Fruit fly (Drosophila melanogaster) whole organism, wandering third instar larva: Measurements from ENCODE around the gene CG5245.

Source experiments
- Abd-B ChIP-seq: fragments of >200 bp; optimal IDR thresholded peaks from 2 replicates; lab custom pipeline; 2017; ENCODE audit warnings: missing biosample characterization, missing genetic modification characterization
- CG32264 ChIP-seq: fragments of 200-800 bp; sonication (Bioruptor generic); optimal IDR thresholded peaks from 2 replicates; lab custom pipeline; 2016; ENCODE audit warnings: missing biosample characterization, missing genetic modification characterization
- CG9705 ChIP-seq: fragments of 200-800 bp; sonication (Bioruptor generic); optimal IDR thresholded peaks from 2 replicates; lab custom pipeline; 2018; ENCODE audit warnings: missing biosample characterization, mild to moderate bottlenecking, missing genetic modification characterization
- CrebA ChIP-seq: fragments of 200-800 bp; sonication (Bioruptor generic); optimal IDR thresholded peaks from 2 replicates; lab custom pipeline; 2016; ENCODE audit warnings: missing biosample characterization, mild to moderate bottlenecking, missing genetic modification characterization, borderline replicate concordance
- Dfd ChIP-seq: fragments of >200 bp; optimal IDR thresholded peaks from 2 replicates; lab custom pipeline; 2017; ENCODE audit warnings: missing biosample characterization, missing genetic modification characterization
- Dif ChIP-seq: fragments of 200-275, 200-300 bp; sonication (Bioruptor generic); optimal IDR thresholded peaks from 2 replicates; lab custom pipeline; 2018; ENCODE audit warnings: missing biosample characterization, missing genetic modification characterization; ENCODE audit not compliant: partially characterized antibody
- GATAd ChIP-seq: sonication (Bioruptor generic); optimal IDR thresholded peaks from 2 replicates; lab custom pipeline; 2016; ENCODE audit warnings: missing biosample characterization, missing genetic modification characterization
- HLH106 ChIP-seq: fragments of 200-800 bp; optimal IDR thresholded peaks from 3 replicates; lab custom pipeline; 2019; ENCODE audit warnings: missing biosample characterization, mild to moderate bottlenecking, missing genetic modification characterization, moderate library complexity
- Hnf4 ChIP-seq: fragments of 200-800 bp; sonication (Bioruptor generic); optimal IDR thresholded peaks from 2 replicates; lab custom pipeline; 2016; ENCODE audit warnings: missing biosample characterization, mild to moderate bottlenecking, missing genetic modification characterization
- Hr78 ChIP-seq: fragments of >200 bp; optimal IDR thresholded peaks from 2 replicates; lab custom pipeline; 2017; ENCODE audit warnings: missing biosample characterization, missing genetic modification characterization
- Hr83 ChIP-seq: fragments of 200-300 bp; sonication (Bioruptor generic); optimal IDR thresholded peaks from 2 replicates; lab custom pipeline; 2016; ENCODE audit warnings: missing biosample characterization, mild to moderate bottlenecking, missing genetic modification characterization, moderate library complexity; ENCODE audit not compliant: poor library complexity, severe bottlenecking
- Jra ChIP-seq: sonication (Bioruptor generic); optimal IDR thresholded peaks from 2 replicates; lab custom pipeline; 2016; ENCODE audit warnings: missing biosample characterization, missing genetic modification characterization
- Mio ChIP-seq: sonication (Bioruptor generic); optimal IDR thresholded peaks from 2 replicates; lab custom pipeline; 2016; ENCODE audit warnings: missing biosample characterization, missing genetic modification characterization
- Myc ChIP-seq: fragments of >200 bp; optimal IDR thresholded peaks from 2 replicates; lab custom pipeline; 2017
- N ChIP-seq: fragments of >200 bp; optimal IDR thresholded peaks from 2 replicates; lab custom pipeline; 2018; ENCODE audit warnings: missing biosample characterization, missing external identifiers, missing genetic modification characterization
- OdsH ChIP-seq: fragments of 200-800 bp; sonication (Bioruptor generic); optimal IDR thresholded peaks from 2 replicates; lab custom pipeline; 2016; ENCODE audit warnings: missing biosample characterization, mild to moderate bottlenecking, missing genetic modification characterization
- Rel ChIP-seq, 2 experiments: fragments of 200-800 bp; sonication (Bioruptor generic) in 1 of 2; optimal IDR thresholded peaks; 2 replicates in 1 of 2; 3 replicates in 1 of 2; lab custom pipeline; 2016 to 2019; ENCODE audit warnings: mild to moderate bottlenecking in 2 of 2, missing biosample characterization in 2 of 2, missing genetic modification characterization in 2 of 2, moderate library complexity in 1 of 2
- Sp1 ChIP-seq: fragments of 200-800 bp; sonication (Bioruptor generic); optimal IDR thresholded peaks from 3 replicates; lab custom pipeline; 2019; ENCODE audit warnings: missing biosample characterization, mild to moderate bottlenecking, missing genetic modification characterization, moderate library complexity
- Vsx2 ChIP-seq: fragments of 200-300, 225-300 bp; sonication (Bioruptor generic); optimal IDR thresholded peaks from 2 replicates; lab custom pipeline; 2018; ENCODE audit warnings: missing biosample characterization, missing genetic modification characterization; ENCODE audit not compliant: partially characterized antibody
- br ChIP-seq: fragments of 200-800 bp; sonication (Bioruptor generic); optimal IDR thresholded peaks from 2 replicates; lab custom pipeline; 2016; ENCODE audit warnings: missing biosample characterization, missing genetic modification characterization
- brk ChIP-seq: fragments of 200-800 bp; sonication (Bioruptor generic); optimal IDR thresholded peaks from 2 replicates; lab custom pipeline; 2016; ENCODE audit warnings: missing biosample characterization, mild to moderate bottlenecking, missing genetic modification characterization
- dmrt93B ChIP-seq: fragments of 200-800 bp; sonication (Bioruptor generic); optimal IDR thresholded peaks from 2 replicates; lab custom pipeline; 2018; ENCODE audit warnings: missing biosample characterization, mild to moderate bottlenecking, missing genetic modification characterization
- dsf ChIP-seq: sonication (Bioruptor generic); optimal IDR thresholded peaks from 2 replicates; lab custom pipeline; 2016; ENCODE audit warnings: missing biosample characterization, missing genetic modification characterization, borderline replicate concordance
- ey ChIP-seq: fragments of 200-800 bp; sonication (Bioruptor generic); optimal IDR thresholded peaks from 2 replicates; lab custom pipeline; 2016; ENCODE audit warnings: missing biosample characterization, missing genetic modification characterization
- foxo ChIP-seq, 2 experiments: fragments of 200-800 bp; sonication (Bioruptor generic); optimal IDR thresholded peaks; 2 replicates in 1 of 2; 3 replicates in 1 of 2; lab custom pipeline; 2016 to 2017; ENCODE audit warnings: missing biosample characterization in 2 of 2, missing genetic modification characterization in 2 of 2
- fru ChIP-seq: fragments of 200-800 bp; sonication (Bioruptor generic); optimal IDR thresholded peaks from 3 replicates; lab custom pipeline; 2016; ENCODE audit warnings: missing biosample characterization, mild to moderate bottlenecking, missing genetic modification characterization
- h ChIP-seq: fragments of 200-800 bp; sonication (Bioruptor generic); optimal IDR thresholded peaks from 3 replicates; lab custom pipeline; 2016; ENCODE audit warnings: missing biosample characterization, mild to moderate bottlenecking, missing genetic modification characterization
- jim ChIP-seq: fragments of 175-275, 200-325 bp; sonication (Bioruptor generic); optimal IDR thresholded peaks from 2 replicates; lab custom pipeline; 2016; ENCODE audit warnings: missing biosample characterization, mild to moderate bottlenecking, missing genetic modification characterization
- lola ChIP-seq: fragments of >200 bp; optimal IDR thresholded peaks from 2 replicates; lab custom pipeline; 2017; ENCODE audit warnings: missing biosample characterization, missing genetic modification characterization
- pan ChIP-seq: fragments of >200 bp; optimal IDR thresholded peaks from 2 replicates; lab custom pipeline; 2017
- psq ChIP-seq: fragments of 200-800 bp; sonication (Bioruptor generic); optimal IDR thresholded peaks from 3 replicates; lab custom pipeline; 2017; ENCODE audit warnings: missing biosample characterization, mild to moderate bottlenecking, missing genetic modification characterization, moderate library complexity
- rgr ChIP-seq: fragments of 200-800 bp; sonication (Bioruptor generic); optimal IDR thresholded peaks from 3 replicates; lab custom pipeline; 2016; ENCODE audit warnings: missing biosample characterization, mild to moderate bottlenecking, missing genetic modification characterization
- sage ChIP-seq: fragments of 200-800 bp; sonication (Bioruptor generic); optimal IDR thresholded peaks from 2 replicates; lab custom pipeline; 2016; ENCODE audit warnings: missing biosample characterization, mild to moderate bottlenecking, missing genetic modification characterization
- sv ChIP-seq: fragments of 200-800 bp; sonication (Bioruptor generic); optimal IDR thresholded peaks from 3 replicates; lab custom pipeline; 2016; ENCODE audit warnings: missing biosample characterization, missing genetic modification characterization
- tai ChIP-seq: sonication (Bioruptor generic); optimal IDR thresholded peaks from 2 replicates; lab custom pipeline; 2016; ENCODE audit warnings: missing biosample characterization, missing genetic modification characterization
- usp ChIP-seq: fragments of >200 bp; optimal IDR thresholded peaks from 2 replicates; lab custom pipeline; 2017; ENCODE audit warnings: missing biosample characterization, missing genetic modification characterization
- woc ChIP-seq: sonication (Bioruptor generic); optimal IDR thresholded peaks from 2 replicates; lab custom pipeline; 2016; ENCODE audit warnings: missing biosample characterization, mild to moderate bottlenecking, missing genetic modification characterization

The CG5245 gene

dm6 chr3R:12425510-12426309, 3.6 kb upstream of the CG5245 start, which contains the start of gene Pp1-87B:
Gene Pp1-87B, minus strand, starts transcription at chr3R:12425917.
- TF ChIP-seq CG9705 (GFP tag; lab: Kevin White, UChicago) (peak; percentile 38), Sp1 (GFP tag; lab: Kevin White, UChicago) (peak; percentile 38), brk (GFP tag; lab: Kevin White, UChicago) (no peak), ey (peak; percentile 4), Rel (GFP tag; optimal IDR thresholded peaks at IDR 0.05; lab: Kevin White, UChicago) (no peak), Rel (tag; optimal IDR thresholded peaks at IDR 0.05; lab: Kevin White, UChicago) (peak; percentile 28), Myc (lab: Kevin White, UChicago) (peak; percentile 83), rgr (no peak), dmrt93B (GFP tag; lab: Kevin White, UChicago) (no peak), HLH106 (peak; percentile 24), sv (no peak), psq (GFP tag; lab: Kevin White, UChicago) (peak; percentile 6), Hnf4 (GFP tag; lab: Kevin White, UChicago) (no peak)

- TF ChIP-seq GATAd (no peak), sv (no peak), HLH106 (no peak), pan (lab: Kevin White, UChicago) (no peak), Dif (GFP tag; lab: Kevin White, UChicago) (no peak), fru (GFP tag; lab: Kevin White, UChicago) (no peak), dsf (GFP tag; lab: Kevin White, UChicago) (no peak)
- TF ChIP-seq, all 38 proteins: peak for 0
Measured at dm6 chr3R:12426310-12426653, 3.1 kb upstream of the CG5245 start, which contains the start of gene NANS. Gene NANS, plus strand, starts transcription at chr3R:12426578.

- TF ChIP-seq HLH106: peak; percentile 11
- TF ChIP-seq Rel (GFP tag; optimal IDR thresholded peaks at IDR 0.05; lab: Kevin White, UChicago): no peak
- peak; percentile 99 for TF ChIP-seq Rel (tag; optimal IDR thresholded peaks at IDR 0.05; lab: Kevin White, UChicago)
- no peak for TF ChIP-seq fru (GFP tag; lab: Kevin White, UChicago)
- TF ChIP-seq psq (GFP tag; lab: Kevin White, UChicago): peak; percentile 12
- TF ChIP-seq usp (GFP tag; lab: Kevin White, UChicago): no peak
- TF ChIP-seq Mio: no peak
- TF ChIP-seq Myc (lab: Kevin White, UChicago): peak; percentile 38
- no peak for TF ChIP-seq CG9705 (GFP tag; lab: Kevin White, UChicago)
- peak in 1 of 2 experiments; percentile 48 for TF ChIP-seq foxo (GFP tag; optimal IDR thresholded peaks at IDR 0.05; lab: Kevin White, UChicago)
- peak; percentile 28 for TF ChIP-seq ey
- peak; percentile 29 for TF ChIP-seq rgr
- TF ChIP-seq Sp1 (GFP tag; lab: Kevin White, UChicago): peak; percentile 9
Measured at dm6 chr3R:12431030-12431489, 1.7 kb downstream of the CG5245 start, which contains the start of gene Prosalpha2. Gene Prosalpha2, plus strand, starts transcription at chr3R:12431321.

dm6 chr3R:12433764-12434163, 4.4 kb downstream of the CG5245 start, which contains the start of the genes Aos1 and Srlp:
Gene Aos1, minus strand, starts transcription at chr3R:12433822.
Gene Srlp, plus strand, starts transcription at chr3R:12434098.
- TF ChIP-seq psq (GFP tag; lab: Kevin White, UChicago) (peak; percentile 46), Abd-B (GFP tag; lab: Kevin White, UChicago) (no peak), fru (GFP tag; lab: Kevin White, UChicago) (no peak), sv (no peak), usp (GFP tag; lab: Kevin White, UChicago) (no peak), h (no peak), Mio (no peak), Rel (GFP tag; optimal IDR thresholded peaks at IDR 0.05; lab: Kevin White, UChicago) (no peak), Rel (tag; optimal IDR thresholded peaks at IDR 0.05; lab: Kevin White, UChicago) (peak; percentile 70), rgr (peak; percentile 18), br (no peak), Hr78 (no peak), CG32264 (GFP tag; lab: Kevin White, UChicago) (no peak), Dfd (GFP tag; lab: Kevin White, UChicago) (no peak), jim (GFP tag; lab: Kevin White, UChicago) (no peak), GATAd (no peak), ey (no peak), HLH106 (peak; percentile 74), OdsH (GFP tag; lab: Kevin White, UChicago) (peak; percentile 32), Hr83 (no peak), N (GFP tag; lab: Kevin White, UChicago) (no peak), dmrt93B (GFP tag; lab: Kevin White, UChicago) (no peak), Myc (lab: Kevin White, UChicago) (peak; percentile 95), Jra (GFP tag; lab: Kevin White, UChicago) (no peak), Sp1 (GFP tag; lab: Kevin White, UChicago) (peak; percentile 68), Hnf4 (GFP tag; lab: Kevin White, UChicago) (no peak), sage (no peak), foxo (GFP tag; optimal IDR thresholded peaks at IDR 0.05; lab: Kevin White, UChicago) (peak in 1 of 2 experiments; percentile 60), brk (GFP tag; lab: Kevin White, UChicago) (no peak), Dif (GFP tag; lab: Kevin White, UChicago) (no peak), Vsx2 (GFP tag; lab: Kevin White, UChicago) (no peak), CG9705 (GFP tag; lab: Kevin White, UChicago) (peak; percentile 56), dsf (GFP tag; lab: Kevin White, UChicago) (no peak), lola (no peak), woc (GFP tag; lab: Kevin White, UChicago) (no peak), pan (lab: Kevin White, UChicago) (no peak), tai (GFP tag; lab: Kevin White, UChicago) (no peak), CrebA (GFP tag; lab: Kevin White, UChicago) (no peak)
